Fruit fly (Drosophila melanogaster): Measurements from ENCODE around the gene CG3040.

dm6 chrX:6993753-6994152 lies 20.6 kb upstream of the CG3040 start:
- TF ChIP-seq cyc (GFP tag; optimal IDR thresholded peaks at IDR 0.05) = peak; percentile 86
- TF ChIP-seq Eip78C (GFP tag) = peak; percentile 77
- peak; percentile 48 for TF ChIP-seq acj6 (GFP tag; optimal IDR thresholded peaks at IDR 0.05)

Measured in whole organism, prepupa.